Fruit fly (Drosophila melanogaster) whole organism, prepupa: ENCODE measurements around the gene CkIalpha.

Experiments
- Blimp-1 ChIP-seq: fragments of 200-800 bp; sonication (Bioruptor generic); optimal IDR thresholded peaks from 3 replicates; lab custom pipeline; 2017; ENCODE audit warnings: missing biosample characterization, missing genetic modification characterization, mild to moderate bottlenecking, moderate library complexity, missing genetic modification reagents
- CG10669 ChIP-seq: fragments of 200-800 bp; sonication (Bioruptor generic); optimal IDR thresholded peaks from 3 replicates; lab custom pipeline; 2018; ENCODE audit warnings: missing biosample characterization, mild to moderate bottlenecking, missing genetic modification characterization, moderate library complexity
- CG11294 ChIP-seq: fragments of 200-800 bp; sonication (Bioruptor generic); IDR thresholded peaks from 2 replicates; pipeline ENCODE4 v1.3.6; 2022; ENCODE audit warnings: missing biosample characterization, missing genetic modification characterization
- CG11762 ChIP-seq: fragments of 200-800 bp; sonication (Bioruptor generic); optimal IDR thresholded peaks from 3 replicates; lab custom pipeline; 2016; ENCODE audit warnings: missing biosample characterization, missing genetic modification characterization; ENCODE audit not compliant: insufficient read depth
- CG15336 ChIP-seq: fragments of 200-800 bp; sonication (Bioruptor generic); IDR thresholded peaks from 2 replicates; pipeline ENCODE4 v1.3.6; 2022; ENCODE audit warnings: missing biosample characterization, missing genetic modification characterization
- CG1621 ChIP-seq: fragments of 200-800 bp; sonication (Bioruptor generic); optimal IDR thresholded peaks from 3 replicates; lab custom pipeline; 2018; ENCODE audit warnings: missing biosample characterization, mild to moderate bottlenecking, missing genetic modification characterization
- CG16779 ChIP-seq: fragments of 200-800 bp; sonication (Bioruptor generic); optimal IDR thresholded peaks from 3 replicates; lab custom pipeline; 2017; ENCODE audit warnings: missing biosample characterization, mild to moderate bottlenecking, missing genetic modification characterization
- CG3032 ChIP-seq: fragments of 200-800 bp; optimal IDR thresholded peaks from 2 replicates; lab custom pipeline; 2019; ENCODE audit warnings: missing biosample characterization, mild to moderate bottlenecking, missing genetic modification characterization, moderate library complexity
- CG31627 ChIP-seq: fragments of 200-800 bp; sonication (Bioruptor generic); optimal IDR thresholded peaks from 3 replicates; lab custom pipeline; 2016; ENCODE audit warnings: missing biosample characterization, missing genetic modification characterization
- CG32006 ChIP-seq: fragments of 200-800 bp; sonication (Bioruptor generic); optimal IDR thresholded peaks from 3 replicates; lab custom pipeline; 2017; ENCODE audit warnings: missing biosample characterization, mild to moderate bottlenecking, missing genetic modification characterization
- CG34406 ChIP-seq: fragments of 200-800 bp; sonication (Bioruptor generic); optimal IDR thresholded peaks from 3 replicates; lab custom pipeline; 2016; ENCODE audit warnings: missing biosample characterization, missing genetic modification characterization
- CG3919 ChIP-seq: fragments of 200-800 bp; sonication (Bioruptor generic); optimal IDR thresholded peaks from 3 replicates; lab custom pipeline; 2016; ENCODE audit warnings: missing biosample characterization, missing genetic modification characterization
- CG6163 ChIP-seq: fragments of 200-800 bp; sonication (Bioruptor generic); IDR thresholded peaks from 3 replicates; pipeline ENCODE4 v1.3.6; 2022; ENCODE audit warnings: missing biosample characterization, missing genetic modification characterization
- CG6276 ChIP-seq: fragments of 200-800 bp; sonication (Bioruptor generic); optimal IDR thresholded peaks from 2 replicates; lab custom pipeline; 2017; ENCODE audit warnings: missing biosample characterization, mild to moderate bottlenecking, missing genetic modification characterization
- CG6792 ChIP-seq: fragments of 200-800 bp; sonication (Bioruptor generic); optimal IDR thresholded peaks from 3 replicates; lab custom pipeline; 2016; ENCODE audit warnings: missing biosample characterization, missing genetic modification characterization
- CG6854 ChIP-seq: fragments of 200-800 bp; sonication (Bioruptor generic); optimal IDR thresholded peaks from 2 replicates; lab custom pipeline; 2017; ENCODE audit warnings: missing biosample characterization, mild to moderate bottlenecking, missing genetic modification characterization
- CG7368 ChIP-seq: fragments of 200-800 bp; sonication (Bioruptor generic); optimal IDR thresholded peaks from 3 replicates; lab custom pipeline; 2016; ENCODE audit warnings: missing biosample characterization, missing genetic modification characterization
- CG8319 ChIP-seq: fragments of 200-800 bp; sonication (Bioruptor generic); optimal IDR thresholded peaks from 3 replicates; lab custom pipeline; 2016; ENCODE audit warnings: missing biosample characterization, missing genetic modification characterization
- CG8632 ChIP-seq: fragments of 200-800 bp; sonication (Bioruptor generic); optimal IDR thresholded peaks from 3 replicates; lab custom pipeline; 2016; ENCODE audit warnings: missing biosample characterization, missing genetic modification characterization
- CG9139 ChIP-seq: fragments of 200-800 bp; sonication (Bioruptor generic); optimal IDR thresholded peaks from 3 replicates; lab custom pipeline; 2017; ENCODE audit warnings: missing biosample characterization, mild to moderate bottlenecking, missing genetic modification characterization
- Eip75B ChIP-seq: fragments of 200-800 bp; sonication (Bioruptor generic); optimal IDR thresholded peaks from 3 replicates; lab custom pipeline; 2016; ENCODE audit warnings: missing biosample characterization, missing genetic modification characterization
- Eip78C ChIP-seq: fragments of 200-800 bp; sonication (Bioruptor generic); peaks from one replicate; lab custom pipeline; 2016; ENCODE audit warnings: missing biosample characterization, missing genetic modification characterization
- Ets96B ChIP-seq: fragments of 200-800 bp; optimal IDR thresholded peaks from 2 replicates; lab custom pipeline; 2019; ENCODE audit warnings: missing biosample characterization, mild to moderate bottlenecking, missing genetic modification characterization, moderate library complexity
- Gug ChIP-seq: fragments of 200-800 bp; sonication (Bioruptor generic); IDR thresholded peaks from 2 replicates; pipeline ENCODE4 v1.3.6; 2022; ENCODE audit warnings: missing biosample characterization, missing genetic modification characterization
- Hr38 ChIP-seq: sonication (Bioruptor generic); optimal IDR thresholded peaks from 2 replicates; lab custom pipeline; 2016; ENCODE audit warnings: missing biosample characterization, missing genetic modification characterization
- Hr39 ChIP-seq: fragments of 200-800 bp; sonication (Bioruptor generic); optimal IDR thresholded peaks from 2 replicates; lab custom pipeline; 2016; ENCODE audit warnings: missing biosample characterization, missing genetic modification characterization
- Lpt ChIP-seq: fragments of 200-800 bp; sonication (Bioruptor generic); optimal IDR thresholded peaks from 3 replicates; lab custom pipeline; 2016; ENCODE audit warnings: missing biosample characterization, missing genetic modification characterization
- Met ChIP-seq: fragments of 200-800 bp; sonication (Bioruptor generic); optimal IDR thresholded peaks from 3 replicates; lab custom pipeline; 2016; ENCODE audit warnings: missing biosample characterization, missing genetic modification characterization
- OdsH ChIP-seq: fragments of 200-800 bp; sonication (Bioruptor generic); optimal IDR thresholded peaks from 3 replicates; lab custom pipeline; 2016; ENCODE audit warnings: missing biosample characterization, missing genetic modification characterization
- Smox ChIP-seq: fragments of 200-800 bp; sonication (Bioruptor generic); optimal IDR thresholded peaks from 3 replicates; lab custom pipeline; 2016; ENCODE audit warnings: missing biosample characterization, missing genetic modification characterization
- Sox102F ChIP-seq: fragments of 200-800 bp; sonication (Bioruptor generic); optimal IDR thresholded peaks from 2 replicates; lab custom pipeline; 2016; ENCODE audit warnings: missing biosample characterization, mild to moderate bottlenecking, missing genetic modification characterization
- Sox14 ChIP-seq: fragments of 200-800 bp; sonication (Bioruptor generic); optimal IDR thresholded peaks from 3 replicates; lab custom pipeline; 2016; ENCODE audit warnings: missing biosample characterization, missing genetic modification characterization
- acj6 ChIP-seq: fragments of 200-800 bp; sonication (Bioruptor generic); optimal IDR thresholded peaks from 3 replicates; lab custom pipeline; 2016; ENCODE audit warnings: missing biosample characterization, missing genetic modification characterization
- cyc ChIP-seq: fragments of 200-800 bp; sonication (Bioruptor generic); optimal IDR thresholded peaks from 3 replicates; lab custom pipeline; 2016; ENCODE audit warnings: missing biosample characterization, missing genetic modification characterization
- dac ChIP-seq: fragments of 200-800 bp; sonication (Bioruptor generic); optimal IDR thresholded peaks from 2 replicates; lab custom pipeline; 2017; ENCODE audit warnings: missing biosample characterization, mild to moderate bottlenecking, missing genetic modification characterization
- eg ChIP-seq: fragments of 200-800 bp; sonication (Bioruptor generic); IDR thresholded peaks from 3 replicates; pipeline ENCODE4 v1.3.6; 2022; ENCODE audit warnings: missing biosample characterization, missing genetic modification characterization
- esn ChIP-seq: fragments of 200-800 bp; sonication (Bioruptor generic); optimal IDR thresholded peaks from 2 replicates; lab custom pipeline; 2016; ENCODE audit warnings: missing biosample characterization, mild to moderate bottlenecking, missing genetic modification characterization, moderate library complexity
- fd59A ChIP-seq: fragments of 200-800 bp; sonication (Bioruptor generic); optimal IDR thresholded peaks from 2 replicates; lab custom pipeline; 2017; ENCODE audit warnings: missing biosample characterization, mild to moderate bottlenecking, missing genetic modification characterization, missing genetic modification reagents
- fd85E ChIP-seq: fragments of 200-800 bp; sonication (Bioruptor generic); optimal IDR thresholded peaks from 3 replicates; lab custom pipeline; 2016; ENCODE audit warnings: missing biosample characterization, missing genetic modification characterization
- lz ChIP-seq: fragments of 200-800 bp; sonication (Bioruptor generic); optimal IDR thresholded peaks from 3 replicates; lab custom pipeline; 2016; ENCODE audit warnings: missing biosample characterization, missing genetic modification characterization
- pdm3 ChIP-seq: fragments of 200-800 bp; sonication (Bioruptor generic); optimal IDR thresholded peaks from 3 replicates; lab custom pipeline; 2016; ENCODE audit warnings: missing biosample characterization, missing genetic modification characterization
- spab ChIP-seq: fragments of 200-800 bp; sonication (Bioruptor generic); optimal IDR thresholded peaks from 2 replicates; lab custom pipeline; 2017; ENCODE audit warnings: missing biosample characterization, mild to moderate bottlenecking, missing genetic modification characterization, missing genetic modification reagents
- svp ChIP-seq: fragments of 200-800 bp; sonication (Bioruptor generic); peaks from one replicate; lab custom pipeline; 2016; ENCODE audit warnings: missing biosample characterization, missing genetic modification characterization
- topi ChIP-seq: fragments of 200-800 bp; sonication (Bioruptor generic); optimal IDR thresholded peaks from 3 replicates; lab custom pipeline; 2016; ENCODE audit warnings: missing biosample characterization, missing genetic modification characterization

CkIalpha gene

DNA sequence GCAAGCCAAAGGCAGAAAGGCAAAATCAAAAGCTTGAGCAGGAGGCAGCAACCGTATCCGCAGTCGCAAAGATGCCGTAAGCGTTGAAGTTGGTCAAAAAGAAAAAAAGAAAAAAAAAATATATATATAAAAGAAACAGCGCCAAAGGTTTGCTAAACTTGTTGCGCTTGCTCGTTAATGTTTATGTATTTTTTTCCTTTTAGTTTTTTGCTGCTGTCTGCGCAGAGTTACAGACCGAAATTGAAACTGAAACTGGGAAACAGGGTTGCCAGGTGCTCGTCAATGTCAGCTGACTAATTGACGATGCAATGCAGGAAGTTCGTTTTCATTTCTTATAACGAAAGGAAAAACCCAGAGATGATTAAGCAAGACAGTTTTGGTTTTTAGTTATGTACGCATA lies 21.9 kb downstream of the CkIalpha start (continued):
- TF ChIP-seq fd59A (GFP tag; lab: Kevin White, UChicago): no peak
- no peak for TF ChIP-seq dac
- TF ChIP-seq CG6276 (GFP tag; lab: Kevin White, UChicago): peak; percentile 23
- TF ChIP-seq Gug (GFP tag; lab: Robert Waterston, UW): no peak
- peak; percentile 14 for TF ChIP-seq Ets96B (tag; lab: Kevin White, UChicago)
- peak; percentile 58; the same call in 2 of the 3 replicates for TF ChIP-seq eg
- TF ChIP-seq fd85E: no peak

DNA sequence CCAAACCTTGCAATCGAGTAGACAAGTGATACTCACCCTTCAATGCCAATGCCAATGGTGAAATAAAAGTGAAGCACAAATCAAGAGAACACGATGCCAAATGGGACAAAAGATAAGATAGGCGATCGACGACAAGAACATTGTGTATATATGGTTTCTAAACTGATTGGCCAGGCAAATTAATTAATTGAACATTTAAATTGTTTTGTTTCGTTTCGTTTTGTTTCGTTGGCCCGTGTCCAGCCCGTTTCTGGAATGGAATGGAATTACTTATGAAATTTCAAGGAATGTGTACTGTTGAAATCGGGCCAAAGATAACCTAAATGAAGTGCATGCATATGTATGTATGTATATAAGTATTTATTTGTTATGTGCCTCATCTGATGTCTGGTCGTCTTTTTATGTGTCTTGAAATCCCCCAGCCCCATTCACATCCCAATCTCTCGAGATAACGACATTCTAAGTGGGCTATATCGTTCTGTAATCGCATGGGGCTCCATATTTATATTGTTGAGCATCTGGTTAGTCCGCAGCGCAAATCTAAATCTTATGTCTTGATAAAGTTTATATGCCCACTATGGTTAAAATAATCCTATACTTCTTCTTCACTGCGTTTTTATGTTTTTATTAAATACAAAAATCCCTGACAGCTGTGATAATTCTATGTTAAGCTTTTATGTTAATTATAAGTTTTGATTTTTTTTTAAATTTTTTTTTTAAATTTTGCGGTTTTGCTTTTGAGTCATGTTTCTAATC lies 22.6 kb downstream of the CkIalpha start:
- TF ChIP-seq Sox102F (GFP tag; lab: Kevin White, UChicago) (no peak), acj6 (GFP tag; lab: Kevin White, UChicago) (peak; percentile 21), cyc (GFP tag; lab: Kevin White, UChicago) (no peak), Hr38 (GFP tag; lab: Kevin White, UChicago) (no peak), svp (GFP tag; lab: Kevin White, UChicago) (peak; percentile 69), CG6163 (GFP tag; lab: Robert Waterston, UW) (no peak), Smox (GFP tag; lab: Kevin White, UChicago) (peak; percentile 23), pdm3 (GFP tag; lab: Kevin White, UChicago) (peak; percentile 10), esn (peak; percentile 21), Hr39 (GFP tag; lab: Kevin White, UChicago) (peak; percentile 4), CG7368 (GFP tag; lab: Kevin White, UChicago) (no peak), CG31627 (GFP tag; lab: Kevin White, UChicago) (peak; percentile 10), Met (GFP tag; lab: Kevin White, UChicago) (peak; percentile 4), Eip78C (GFP tag; lab: Kevin White, UChicago) (peak; percentile 82)

DNA sequence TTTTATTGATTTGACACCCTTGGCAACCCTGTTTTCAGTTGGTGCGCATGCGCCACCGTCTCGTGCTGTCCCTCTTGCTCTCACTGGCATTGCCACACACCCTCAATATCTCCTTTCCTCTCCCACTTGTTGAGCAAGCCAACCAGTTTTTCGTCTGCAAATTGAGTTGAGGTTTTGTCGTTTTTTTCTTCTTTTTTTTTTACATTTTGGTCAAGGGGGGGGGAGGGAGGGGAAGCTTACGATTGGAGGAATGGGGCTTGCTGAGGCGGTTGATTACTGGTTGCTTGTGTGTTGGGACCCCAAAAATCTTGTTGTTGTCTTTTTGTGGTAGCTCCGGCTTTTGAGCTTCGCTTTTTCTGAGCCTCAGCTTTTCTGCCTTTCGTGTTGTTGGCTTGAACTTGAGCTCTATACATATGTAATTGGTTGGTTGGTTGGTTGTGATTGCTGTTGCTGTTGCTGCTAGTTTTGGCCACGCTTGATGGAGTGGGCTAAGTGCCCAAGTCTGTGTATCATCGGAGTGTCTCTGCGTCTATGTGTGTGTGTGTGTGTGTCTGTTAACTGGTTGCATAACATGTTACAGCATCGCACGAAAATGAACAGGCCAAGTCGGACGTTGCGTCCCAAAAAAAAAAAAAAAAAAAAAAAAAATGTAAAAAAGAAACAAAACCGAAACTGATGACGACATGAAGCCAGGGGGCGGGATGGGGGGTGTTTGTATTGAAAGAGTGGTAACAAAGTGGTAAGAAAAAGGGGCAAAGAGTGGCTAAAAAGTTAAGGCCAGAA lies 23.3 kb downstream of the CkIalpha start:
- TF ChIP-seq CG15336 (GFP tag; lab: Robert Waterston, UW) (peak; percentile 77), CG8319 (no peak), CG16779 (peak; percentile 73), Eip75B (GFP tag; lab: Kevin White, UChicago) (peak; percentile 70), Blimp-1 (GFP tag; lab: Kevin White, UChicago) (peak; percentile 72), CG3919 (GFP tag; lab: Kevin White, UChicago) (peak; percentile 30), Eip78C (GFP tag; lab: Kevin White, UChicago) (peak; percentile 83), CG6163 (GFP tag; lab: Robert Waterston, UW) (peak; percentile 90), Ets96B (tag; lab: Kevin White, UChicago) (peak; percentile 67), Met (GFP tag; lab: Kevin White, UChicago) (peak; percentile 64), OdsH (peak; percentile 27), CG10669 (GFP tag; lab: Kevin White, UChicago) (peak; percentile 59), lz (peak; percentile 15), CG9139 (GFP tag; lab: Kevin White, UChicago) (peak; percentile 88), CG7368 (GFP tag; lab: Kevin White, UChicago) (peak; percentile 0), Lpt (GFP tag; lab: Kevin White, UChicago) (peak; percentile 82), eg (peak; percentile 89), CG6276 (GFP tag; lab: Kevin White, UChicago) (peak; percentile 77), CG6854 (GFP tag; lab: Kevin White, UChicago) (peak; percentile 76), CG11294 (GFP tag; lab: Robert Waterston, UW) (no peak; the same call in 1 of the 2 replicates), dac (peak; percentile 22), CG8632 (GFP tag; lab: Kevin White, UChicago) (peak; percentile 52), CG31627 (GFP tag; lab: Kevin White, UChicago) (no peak), CG1621 (tag; lab: Kevin White, UChicago) (peak; percentile 75), CG32006 (peak; percentile 39), Sox14 (peak; percentile 46), CG3032 (tag; lab: Kevin White, UChicago) (peak; percentile 34), CG6792 (GFP tag; lab: Kevin White, UChicago) (peak; percentile 29), topi (peak; percentile 48), esn (no peak), CG11762 (peak; percentile 16), spab (peak; percentile 68), CG34406 (GFP tag; lab: Kevin White, UChicago) (peak; percentile 6)
